Fruit fly (Drosophila melanogaster) whole organism, embryonic: ENCODE measurements around the gene Kpc1.

ENCODE experiments used
- ATbp ChIP-seq: fragments of 200-800 bp; sonication (Bioruptor generic); optimal IDR thresholded peaks from 2 replicates; lab custom pipeline; 2017; ENCODE audit warnings: missing biosample characterization, mild to moderate bottlenecking, missing genetic modification characterization, missing genetic modification reagents
- B-H2 ChIP-seq: fragments of 200-800 bp; sonication (Bioruptor generic); optimal IDR thresholded peaks from 2 replicates; lab custom pipeline; 2018; ENCODE audit warnings: missing biosample characterization, mild to moderate bottlenecking, missing genetic modification characterization
- CG10366 ChIP-seq: fragments of 200-800 bp; sonication (Bioruptor generic); IDR thresholded peaks from 2 replicates; pipeline ENCODE4 v1.3.6; 2022; ENCODE audit warnings: missing biosample characterization, missing genetic modification characterization
- CG10431 ChIP-seq: fragments of 200-800 bp; sonication (Bioruptor generic); optimal IDR thresholded peaks from 3 replicates; lab custom pipeline; 2018; ENCODE audit warnings: missing biosample characterization, mild to moderate bottlenecking, missing genetic modification characterization
- CG10462 ChIP-seq: fragments of 200-800 bp; sonication (Bioruptor generic); optimal IDR thresholded peaks from 2 replicates; lab custom pipeline; 2016; ENCODE audit warnings: missing biosample characterization, missing genetic modification characterization
- CG12744 ChIP-seq: fragments of 200-800 bp; sonication (Bioruptor generic); optimal IDR thresholded peaks from 2 replicates; lab custom pipeline; 2016; ENCODE audit warnings: missing biosample characterization, missing genetic modification characterization
- CG14441 ChIP-seq: fragments of 200-800 bp; sonication (Bioruptor generic); IDR thresholded peaks from 2 replicates; pipeline ENCODE4 v1.3.6; 2022; ENCODE audit warnings: missing biosample characterization, missing genetic modification characterization
- CG1603 ChIP-seq: fragments of 200-800 bp; sonication (Bioruptor generic); optimal IDR thresholded peaks from 2 replicates; lab custom pipeline; 2019; ENCODE audit warnings: missing biosample characterization, mild to moderate bottlenecking, missing genetic modification characterization, moderate library complexity
- CG1792 ChIP-seq: fragments of 200-800 bp; sonication (Bioruptor generic); optimal IDR thresholded peaks from 2 replicates; lab custom pipeline; 2016; ENCODE audit warnings: missing biosample characterization, missing genetic modification characterization
- CG2875 ChIP-seq: fragments of 200-800 bp; sonication (Bioruptor generic); optimal IDR thresholded peaks from 2 replicates; lab custom pipeline; 2017; ENCODE audit warnings: missing biosample characterization, mild to moderate bottlenecking, missing genetic modification characterization, missing genetic modification reagents
- CG2889 ChIP-seq: fragments of 200-800 bp; sonication (Bioruptor generic); IDR thresholded peaks from 3 replicates; pipeline ENCODE4 v1.3.6; 2022; ENCODE audit warnings: missing biosample characterization, missing genetic modification characterization
- CG3163 ChIP-seq: fragments of 200-800 bp; sonication (Bioruptor generic); optimal IDR thresholded peaks from 3 replicates; lab custom pipeline; 2016; ENCODE audit warnings: missing biosample characterization, missing genetic modification characterization
- CG32532 ChIP-seq: fragments of 200-800 bp; sonication (Bioruptor generic); IDR thresholded peaks from 2 replicates; pipeline ENCODE4 v1.3.6; 2022; ENCODE audit warnings: missing biosample characterization, missing genetic modification characterization
- CG33213 ChIP-seq: fragments of 200-800 bp; sonication (Bioruptor generic); optimal IDR thresholded peaks from 3 replicates; lab custom pipeline; 2016; ENCODE audit warnings: missing biosample characterization, missing genetic modification characterization
- CG34224 ChIP-seq: fragments of 200-800 bp; sonication (Bioruptor generic); IDR thresholded peaks from 3 replicates; pipeline ENCODE4 v1.3.6; 2022; ENCODE audit warnings: missing biosample characterization, missing genetic modification characterization; ENCODE audit not compliant: partially characterized antibody
- CG4730 ChIP-seq: fragments of 200-800 bp; sonication (Bioruptor generic); IDR thresholded peaks from 2 replicates; pipeline ENCODE4 v1.3.6; 2022; ENCODE audit warnings: missing biosample characterization, missing genetic modification characterization
- CG7357 ChIP-seq: fragments of 200-800 bp; sonication (Bioruptor generic); IDR thresholded peaks from 3 replicates; pipeline ENCODE4 v1.3.6; 2022; ENCODE audit warnings: missing biosample characterization, missing genetic modification characterization
- CG7372 ChIP-seq: fragments of 200-800 bp; sonication (Bioruptor generic); IDR thresholded peaks from 2 replicates; pipeline ENCODE4 v1.3.6; 2022; ENCODE audit warnings: missing biosample characterization, missing genetic modification characterization
- CG8388 ChIP-seq: fragments of 200-800 bp; sonication (Bioruptor generic); optimal IDR thresholded peaks from 2 replicates; lab custom pipeline; 2019; ENCODE audit warnings: missing biosample characterization, mild to moderate bottlenecking, missing genetic modification characterization, moderate library complexity
- CG9727 ChIP-seq: fragments of 200-800 bp; sonication (Bioruptor generic); optimal IDR thresholded peaks from 3 replicates; lab custom pipeline; 2017; ENCODE audit warnings: missing biosample characterization, mild to moderate bottlenecking, missing genetic modification characterization
- Dll ChIP-seq: fragments of 200-800 bp; sonication (Bioruptor generic); IDR thresholded peaks from 4 replicates; pipeline ENCODE4 v1.3.6; 2022; ENCODE audit warnings: missing biosample characterization, missing genetic modification characterization; ENCODE audit not compliant: partially characterized antibody
- Elba2 ChIP-seq: fragments of 200-800 bp; sonication (Bioruptor generic); optimal IDR thresholded peaks from 3 replicates; lab custom pipeline; 2016; ENCODE audit warnings: missing biosample characterization, missing genetic modification characterization
- Fer1 ChIP-seq: fragments of 200-800 bp; sonication (Bioruptor generic); optimal IDR thresholded peaks from 2 replicates; lab custom pipeline; 2017; ENCODE audit warnings: missing biosample characterization, mild to moderate bottlenecking, missing genetic modification characterization
- HmgZ ChIP-seq: fragments of 200-800 bp; sonication (Bioruptor generic); optimal IDR thresholded peaks from 2 replicates; lab custom pipeline; 2018; ENCODE audit warnings: missing biosample characterization, mild to moderate bottlenecking, missing genetic modification characterization
- NC2β ChIP-seq: fragments of 200-800 bp; sonication (Bioruptor generic); optimal IDR thresholded peaks from 2 replicates; lab custom pipeline; 2016; ENCODE audit warnings: missing biosample characterization, missing genetic modification characterization
- Sry-β ChIP-seq: fragments of 200-800 bp; sonication (Bioruptor generic); optimal IDR thresholded peaks from 2 replicates; lab custom pipeline; 2018; ENCODE audit warnings: missing biosample characterization, mild to moderate bottlenecking, missing genetic modification characterization, moderate library complexity
- ac ChIP-seq: fragments of 200-800 bp; sonication (Bioruptor generic); optimal IDR thresholded peaks from 3 replicates; lab custom pipeline; 2017; ENCODE audit warnings: missing biosample characterization, mild to moderate bottlenecking, missing genetic modification characterization
- al ChIP-seq: fragments of 200-800 bp; sonication (Bioruptor generic); IDR thresholded peaks from 2 replicates; pipeline ENCODE4 v1.3.6; 2022; ENCODE audit warnings: missing biosample characterization, missing genetic modification characterization
- br ChIP-seq: fragments of >200 bp; optimal IDR thresholded peaks from 2 replicates; lab custom pipeline; 2017
- crp ChIP-seq, 2 experiments: fragments of 200-800 bp; sonication (Bioruptor generic); optimal IDR thresholded peaks; 2 replicates in 1 of 2; 3 replicates in 1 of 2; lab custom pipeline; 2017; ENCODE audit warnings: missing biosample characterization in 2 of 2, missing genetic modification characterization in 2 of 2, mild to moderate bottlenecking in 1 of 2, moderate library complexity in 1 of 2
- dmrt99B ChIP-seq: fragments of 200-800 bp; sonication (Bioruptor generic); optimal IDR thresholded peaks from 2 replicates; lab custom pipeline; 2018; ENCODE audit warnings: missing biosample characterization, mild to moderate bottlenecking, missing genetic modification characterization, moderate library complexity
- gcm ChIP-seq: fragments of 200-800 bp; sonication (Bioruptor generic); optimal IDR thresholded peaks from 2 replicates; lab custom pipeline; 2019; ENCODE audit warnings: missing biosample characterization, mild to moderate bottlenecking, missing genetic modification characterization, moderate library complexity
- grn ChIP-seq: fragments of 200-800 bp; sonication (Bioruptor generic); optimal IDR thresholded peaks from 3 replicates; lab custom pipeline; 2017; ENCODE audit warnings: missing biosample characterization, missing genetic modification characterization
- gsb ChIP-seq: fragments of 200-800 bp; sonication (Bioruptor generic); IDR thresholded peaks from 2 replicates; pipeline ENCODE4 v1.3.6; 2022; ENCODE audit warnings: missing biosample characterization, missing genetic modification characterization
- jigr1 ChIP-seq: fragments of 200-800 bp; sonication (Bioruptor generic); IDR thresholded peaks from 3 replicates; pipeline ENCODE4 v1.3.6; 2022; ENCODE audit warnings: missing biosample characterization, missing genetic modification characterization
- lilli ChIP-seq: fragments of 200-800 bp; sonication (Bioruptor generic); optimal IDR thresholded peaks from 3 replicates; lab custom pipeline; 2016; ENCODE audit warnings: missing biosample characterization, missing genetic modification characterization
- lov ChIP-seq, 2 experiments: fragments of 200-800 bp in 1 of 2; fragments of >200 bp in 1 of 2; sonication (Bioruptor generic) in 1 of 2; IDR thresholded peaks in 1 of 2; optimal IDR thresholded peaks in 1 of 2; 2 replicates in 1 of 2; 3 replicates in 1 of 2; pipeline versions ENCODE4 v1.3.6 to Lab custom; 2017 to 2022; ENCODE audit warnings: missing biosample characterization in 1 of 2, missing genetic modification characterization in 1 of 2
- nerfin-2 ChIP-seq: fragments of 200-800 bp; sonication (Bioruptor generic); IDR thresholded peaks from 2 replicates; pipeline ENCODE4 v1.3.6; 2022; ENCODE audit warnings: missing biosample characterization, missing genetic modification characterization; ENCODE audit not compliant: partially characterized antibody
- oc ChIP-seq: fragments of 200-800 bp; sonication (Bioruptor generic); optimal IDR thresholded peaks from 2 replicates; lab custom pipeline; 2018; ENCODE audit warnings: missing biosample characterization, mild to moderate bottlenecking, missing genetic modification characterization, moderate library complexity
- otp ChIP-seq: fragments of 200-800 bp; sonication (Bioruptor generic); IDR thresholded peaks from 3 replicates; pipeline ENCODE4, ENCODE4 v1.3.6; 2022; ENCODE audit warnings: missing biosample characterization, missing genetic modification characterization
- pita ChIP-seq: fragments of 200-800 bp; sonication (Bioruptor generic); optimal IDR thresholded peaks from 2 replicates; lab custom pipeline; 2017; ENCODE audit warnings: missing biosample characterization, mild to moderate bottlenecking, missing genetic modification characterization
- sd ChIP-seq: fragments of 200-800 bp; sonication (Bioruptor generic); optimal IDR thresholded peaks from 3 replicates; lab custom pipeline; 2018; ENCODE audit warnings: missing biosample characterization, mild to moderate bottlenecking, missing genetic modification characterization, moderate library complexity
- sr ChIP-seq: fragments of 200-800 bp; sonication (Bioruptor generic); IDR thresholded peaks from 3 replicates; pipeline ENCODE4 v1.3.6; 2022; ENCODE audit warnings: missing biosample characterization, missing genetic modification characterization
- stc ChIP-seq: fragments of 200-800 bp; sonication (Bioruptor generic); IDR thresholded peaks from 2 replicates; pipeline ENCODE4 v1.3.6; 2022; ENCODE audit warnings: missing biosample characterization, missing genetic modification characterization
- tin ChIP-seq: fragments of 200-800 bp; sonication (Bioruptor generic); optimal IDR thresholded peaks from 3 replicates; lab custom pipeline; 2016; ENCODE audit warnings: missing biosample characterization, missing genetic modification characterization
- trh ChIP-seq: fragments of 200-800 bp; sonication (Bioruptor generic); optimal IDR thresholded peaks from 2 replicates; lab custom pipeline; 2016; ENCODE audit warnings: missing biosample characterization, missing genetic modification characterization
- tx ChIP-seq: fragments of 200-800 bp; sonication (Bioruptor generic); optimal IDR thresholded peaks from 2 replicates; lab custom pipeline; 2016; ENCODE audit warnings: missing biosample characterization, missing genetic modification characterization
- zen2 ChIP-seq: fragments of 200-800 bp; sonication (Bioruptor generic); IDR thresholded peaks from 3 replicates; pipeline ENCODE4 v1.3.6; 2022; ENCODE audit warnings: missing biosample characterization, missing genetic modification characterization; ENCODE audit not compliant: partially characterized antibody

Gene Kpc1

dm6 chr3R:15208712-15209499 lies 12.9 kb upstream of the Kpc1 start, which contains the start of the genes Spn88Eb and Mau2 (continued):
- TF ChIP-seq stc (GFP tag; lab: Robert Waterston, UW) (peak; percentile 56; the same call in 1 of the 2 replicates), otp (peak; percentile 55; the same call in 1 of the 3 replicates), ac (GFP tag; lab: Kevin White, UChicago) (no peak), oc (tag; lab: Kevin White, UChicago) (no peak), crp (GFP tag; optimal IDR thresholded peaks at IDR 0.05; lab: Kevin White, UChicago) (peak in 1 of 2 experiments; percentile 48), CG9727 (GFP tag; lab: Kevin White, UChicago) (peak; percentile 48), lov (optimal IDR thresholded peaks at IDR 0.05; lab: Kevin White, UChicago) (no peak), lov (GFP tag; IDR thresholded peaks at IDR 0.05; lab: Robert Waterston, UW) (0 out of 3 replicates have a peak, but pooled peaks have one; percentile 18), Sry-β (GFP tag; lab: Kevin White, UChicago) (peak; percentile 85), tx (GFP tag; lab: Kevin White, UChicago) (peak; percentile 9), CG3163 (GFP tag; lab: Kevin White, UChicago) (peak; percentile 43), CG10366 (peak; percentile 74), nerfin-2 (GFP tag; lab: Robert Waterston, UW) (no peak), CG34224 (peak; percentile 67), CG12744 (GFP tag; lab: Kevin White, UChicago) (no peak), grn (GFP tag; lab: Kevin White, UChicago) (no peak), br (lab: Kevin White, UChicago) (no peak), jigr1 (no peak), Elba2 (GFP tag; lab: Kevin White, UChicago) (peak; percentile 47), CG32532 (GFP tag; lab: Robert Waterston, UW) (peak; percentile 85), tin (GFP tag; lab: Kevin White, UChicago) (peak; percentile 69), CG1603 (tag; lab: Kevin White, UChicago) (peak; percentile 71), CG4730 (GFP tag; lab: Robert Waterston, UW) (0 out of 2 replicates have a peak, but pooled peaks have one; percentile 30), gcm (GFP tag; lab: Kevin White, UChicago) (no peak), NC2β (GFP tag; lab: Kevin White, UChicago) (peak; percentile 44), Fer1 (peak; percentile 63), Dll (peak; percentile 75; the same call in 3 of the 4 replicates), HmgZ (tag; lab: Kevin White, UChicago) (peak; percentile 58), lilli (GFP tag; lab: Kevin White, UChicago) (peak; percentile 73), CG10431 (no peak), CG2889 (no peak), CG14441 (GFP tag; lab: Robert Waterston, UW) (peak; percentile 70), dmrt99B (tag; lab: Kevin White, UChicago) (no peak), CG7357 (GFP tag; lab: Robert Waterston, UW) (no peak), pita (GFP tag; lab: Kevin White, UChicago) (no peak), sr (GFP tag; lab: Robert Waterston, UW) (0 out of 3 replicates have a peak, but pooled peaks have one; percentile 5), trh (GFP tag; lab: Kevin White, UChicago) (no peak), gsb (GFP tag; lab: Robert Waterston, UW) (peak; percentile 47; the same call in 1 of the 2 replicates), sd (tag; lab: Kevin White, UChicago) (no peak), CG1792 (GFP tag; lab: Kevin White, UChicago) (no peak), CG33213 (no peak), al (GFP tag; lab: Robert Waterston, UW) (peak; percentile 70), B-H2 (GFP tag; lab: Kevin White, UChicago) (peak; percentile 87), CG7372 (GFP tag; lab: Robert Waterston, UW) (peak; percentile 71; the same call in 1 of the 2 replicates), CG2875 (no peak), ATbp (GFP tag; lab: Kevin White, UChicago) (no peak), zen2 (GFP tag; lab: Robert Waterston, UW) (no peak; the same call in 2 of the 3 replicates), CG8388 (GFP tag; lab: Kevin White, UChicago) (peak; percentile 49), CG10462 (GFP tag; lab: Kevin White, UChicago) (no peak)
